Worm (Caenorhabditis elegans): Measurements from ENCODE around the gene T05A8.11.

The T05A8.11 gene

DNA sequence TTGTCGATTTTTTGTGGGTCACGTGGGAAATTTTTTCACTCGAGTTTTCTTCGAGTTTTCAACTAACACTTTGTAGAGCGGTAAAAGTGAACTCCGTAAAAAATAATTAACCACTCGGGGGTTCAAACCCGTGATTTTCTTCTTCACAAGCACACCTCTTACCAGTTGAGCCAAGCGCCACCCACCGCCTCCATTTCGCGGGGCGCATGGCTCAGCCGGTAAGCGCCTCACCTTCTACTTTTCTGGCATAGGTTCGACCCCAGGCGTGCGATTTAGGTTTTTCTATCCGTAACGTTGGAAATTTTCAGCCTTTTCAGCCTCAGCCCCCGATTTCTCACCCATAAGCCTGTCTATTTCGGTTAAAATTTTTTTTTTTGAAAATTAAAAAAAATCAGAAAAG, 3.5 kb downstream of the T05A8.11 start:
- TF ChIP-seq hmbx-1 (tag; optimal IDR thresholded peaks at IDR 0.05) (no peak), tbx-11 (GFP tag; IDR thresholded peaks at IDR 0.05) (no peak), tbx-37 (GFP tag; conservative IDR thresholded peaks at IDR 0.05) (no peak), scrt-1 (GFP tag; IDR thresholded peaks at IDR 0.05) (no peak), B0310.2 (tag; optimal IDR thresholded peaks at IDR 0.05) (no peak)

DNA sequence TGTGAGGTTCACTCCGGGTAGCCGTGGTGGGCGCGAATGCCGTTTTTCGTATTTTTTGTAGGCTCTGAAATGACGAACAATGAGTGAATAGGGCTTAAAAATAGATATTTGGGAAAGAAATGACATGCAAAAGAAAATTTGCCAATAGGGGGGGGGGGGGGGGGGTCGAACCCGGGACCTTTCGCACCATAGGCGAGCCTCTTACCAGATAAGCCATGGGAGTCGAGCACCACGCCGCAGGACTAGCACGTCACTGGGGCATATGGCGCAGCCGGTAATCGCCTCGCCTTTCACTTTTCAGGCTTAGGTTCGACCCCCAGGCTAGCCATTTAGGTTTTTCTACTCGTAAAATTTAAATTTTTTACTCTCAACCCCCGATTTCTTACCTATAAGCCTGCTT, 6.2 kb downstream of the T05A8.11 start:
- TF ChIP-seq tbx-37 (GFP tag; conservative IDR thresholded peaks at IDR 0.05) (no peak), ets-7 (tag; optimal IDR thresholded peaks at IDR 0.05) (no peak), tra-4 (tag; optimal IDR thresholded peaks at IDR 0.05) (no peak), F13C5.2 (tag; optimal IDR thresholded peaks at IDR 0.05) (no peak), aly-1 (tag; optimal IDR thresholded peaks at IDR 0.05) (no peak), hmg-4 (GFP tag; optimal IDR thresholded peaks at IDR 0.05) (no peak), B0310.2 (tag; optimal IDR thresholded peaks at IDR 0.05) (no peak), ceh-36 (tag; optimal IDR thresholded peaks at IDR 0.05) (no peak), hnd-1 (tag; optimal IDR thresholded peaks at IDR 0.05) (no peak), tbx-11 (GFP tag; IDR thresholded peaks at IDR 0.05) (no peak), sea-1 (GFP tag; conservative IDR thresholded peaks at IDR 0.05) (no peak), pes-1 (GFP tag; IDR thresholded peaks at IDR 0.05) (no peak), ceh-13 (GFP tag; optimal IDR thresholded peaks at IDR 0.05) (no peak)

DNA sequence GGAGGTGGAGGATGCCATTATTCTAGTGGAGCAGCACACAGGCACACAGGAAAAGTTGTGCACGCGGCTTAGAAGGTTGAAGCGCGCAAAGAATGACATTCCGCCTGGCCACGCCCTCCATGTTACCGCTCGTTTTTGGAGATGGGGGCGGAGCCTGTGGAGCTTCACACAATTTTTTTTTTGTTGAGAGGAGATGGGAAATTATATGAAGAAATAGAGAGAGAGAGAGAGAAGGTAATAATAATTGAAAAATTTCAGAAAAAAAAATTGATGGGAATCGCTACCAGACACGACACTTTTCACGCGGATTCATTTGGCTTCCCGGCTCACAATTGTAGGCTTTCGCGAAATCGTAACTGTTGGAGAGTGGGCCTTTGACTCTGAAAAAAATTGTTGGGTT, 8.1 kb downstream of the T05A8.11 start, which contains the start of gene T05A8.3:
Gene T05A8.3, minus strand, starts transcription at position 101 of the 400 bp plus-strand sequence.
- TF ChIP-seq tbx-11 (GFP tag; IDR thresholded peaks at IDR 0.05) (no peak), ama-1 (optimal IDR thresholded peaks at IDR 0.05) (no peak), aly-1 (tag; optimal IDR thresholded peaks at IDR 0.05) (no peak), F13C5.2 (tag; optimal IDR thresholded peaks at IDR 0.05) (no peak), hmg-4 (GFP tag; optimal IDR thresholded peaks at IDR 0.05) (no peak)

- TF ChIP-seq ceh-36 (tag; optimal IDR thresholded peaks at IDR 0.05) (no peak), sea-1 (GFP tag; conservative IDR thresholded peaks at IDR 0.05) (no peak), hmbx-1 (tag; optimal IDR thresholded peaks at IDR 0.05) (no peak), tra-4 (tag; optimal IDR thresholded peaks at IDR 0.05) (no peak), ama-1 (optimal IDR thresholded peaks at IDR 0.05) (no peak), scrt-1 (GFP tag; IDR thresholded peaks at IDR 0.05) (no peak), hnd-1 (tag; optimal IDR thresholded peaks at IDR 0.05) (no peak), tbx-37 (GFP tag; conservative IDR thresholded peaks at IDR 0.05) (no peak), flt-1 (GFP tag; IDR thresholded peaks at IDR 0.05) (no peak), F13C5.2 (tag; optimal IDR thresholded peaks at IDR 0.05) (no peak), pes-1 (GFP tag; IDR thresholded peaks at IDR 0.05) (no peak), aly-1 (tag; optimal IDR thresholded peaks at IDR 0.05) (no peak), hmg-4 (GFP tag; optimal IDR thresholded peaks at IDR 0.05) (no peak)
Measured at ce11 chrII:2710919-2711318, 14.5 kb downstream of the T05A8.11 start, which contains the start of gene T05A8.2. T05A8.2 (minus strand) TSS chrII:2711019.

DNA sequence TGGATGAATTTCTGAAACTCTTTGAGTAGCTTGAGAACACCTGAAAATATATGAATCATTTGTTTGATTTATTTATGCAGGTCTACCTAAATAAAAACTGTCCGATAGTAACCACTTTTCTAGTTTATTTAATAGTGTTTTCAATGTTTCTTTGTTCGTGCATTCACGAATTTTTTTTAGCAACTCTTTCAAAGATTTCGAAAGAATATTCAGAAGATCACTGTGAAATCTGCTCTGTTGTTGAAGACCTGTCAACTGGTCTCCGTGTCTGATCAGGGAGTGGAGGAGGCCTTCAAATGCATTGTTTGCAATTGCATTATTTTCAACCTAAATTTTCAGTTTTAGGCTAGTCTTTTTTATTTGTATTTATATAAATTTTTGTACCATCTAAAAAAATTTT, 15.5 kb downstream of the T05A8.11 start, which contains the start of gene T05A8.1:
Gene T05A8.1, minus strand, starts transcription at position 101 of the 400 bp plus-strand sequence.
- TF ChIP-seq tra-4 (tag; optimal IDR thresholded peaks at IDR 0.05) (no peak), ets-7 (tag; optimal IDR thresholded peaks at IDR 0.05) (no peak), hmg-4 (GFP tag; optimal IDR thresholded peaks at IDR 0.05) (no peak), tbx-37 (GFP tag; conservative IDR thresholded peaks at IDR 0.05) (no peak), ceh-13 (GFP tag; optimal IDR thresholded peaks at IDR 0.05) (no peak), F13C5.2 (tag; optimal IDR thresholded peaks at IDR 0.05) (no peak), sea-1 (GFP tag; conservative IDR thresholded peaks at IDR 0.05) (no peak), ceh-36 (tag; optimal IDR thresholded peaks at IDR 0.05) (no peak), ama-1 (optimal IDR thresholded peaks at IDR 0.05) (no peak), pes-1 (GFP tag; IDR thresholded peaks at IDR 0.05) (no peak)

DNA sequence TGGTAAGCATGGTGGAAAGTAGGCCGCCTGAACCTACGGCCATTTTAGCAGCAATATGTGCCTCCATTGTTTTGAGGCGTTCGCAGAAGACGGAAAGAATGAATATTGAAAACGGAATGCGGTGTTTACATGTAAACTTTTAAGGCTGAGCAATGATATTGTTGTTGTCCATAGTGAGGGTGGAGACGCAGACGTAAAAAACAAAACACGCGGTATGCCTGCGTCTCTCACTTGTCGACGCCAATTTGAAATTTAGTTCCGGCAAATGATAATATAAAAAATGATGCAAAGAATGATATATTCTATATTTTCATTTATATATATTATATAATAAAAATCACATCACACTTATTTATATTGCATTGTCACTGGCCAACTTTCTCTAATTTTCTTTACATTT, 17.6 kb downstream of the T05A8.11 start, which contains the start of gene Y47G7B.2:
Gene Y47G7B.2, minus strand, starts transcription at position 143 of the 400 bp plus-strand sequence.
- TF ChIP-seq flt-1 (GFP tag; IDR thresholded peaks at IDR 0.05) (no peak), hnd-1 (tag; optimal IDR thresholded peaks at IDR 0.05) (no peak), sea-1 (GFP tag; conservative IDR thresholded peaks at IDR 0.05) (no peak), tbx-11 (GFP tag; IDR thresholded peaks at IDR 0.05) (no peak), F13C5.2 (tag; optimal IDR thresholded peaks at IDR 0.05) (no peak), pes-1 (GFP tag; IDR thresholded peaks at IDR 0.05) (no peak), ets-7 (tag; optimal IDR thresholded peaks at IDR 0.05) (no peak), ceh-13 (GFP tag; optimal IDR thresholded peaks at IDR 0.05) (no peak), aly-1 (tag; optimal IDR thresholded peaks at IDR 0.05) (no peak), B0310.2 (tag; optimal IDR thresholded peaks at IDR 0.05) (no peak), ama-1 (optimal IDR thresholded peaks at IDR 0.05) (no peak), ceh-36 (tag; optimal IDR thresholded peaks at IDR 0.05) (no peak), tra-4 (tag; optimal IDR thresholded peaks at IDR 0.05) (no peak), scrt-1 (GFP tag; IDR thresholded peaks at IDR 0.05) (no peak), hmg-4 (GFP tag; optimal IDR thresholded peaks at IDR 0.05) (no peak)

DNA sequence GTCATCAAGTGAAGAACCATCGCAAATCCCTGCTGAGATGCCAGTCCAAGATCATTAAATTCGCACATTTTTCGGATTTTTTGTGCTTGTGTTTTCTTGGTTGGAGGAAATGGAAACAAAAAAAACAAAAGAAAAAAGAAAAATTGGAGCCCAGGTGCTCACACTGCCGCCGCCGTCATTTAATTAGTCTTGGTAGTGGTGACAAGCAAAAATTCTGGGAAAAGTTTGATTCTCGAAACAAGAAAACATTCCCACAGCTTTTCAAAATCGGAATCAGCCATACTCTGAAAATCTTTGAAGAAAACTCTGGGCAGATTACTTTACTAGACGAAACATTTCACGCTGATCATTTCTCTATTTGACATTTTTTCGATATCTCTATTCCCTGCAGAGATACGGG, 20.3 kb downstream of the T05A8.11 start, which contains the start of gene srh-128:
Gene srh-128, minus strand, starts transcription at position 101 of the 400 bp plus-strand sequence.
- no peak for TF ChIP-seq hnd-1 (tag; optimal IDR thresholded peaks at IDR 0.05)
- no peak for TF ChIP-seq hmbx-1 (tag; optimal IDR thresholded peaks at IDR 0.05)
- TF ChIP-seq ama-1 (optimal IDR thresholded peaks at IDR 0.05): no peak
- TF ChIP-seq tbx-11 (GFP tag; IDR thresholded peaks at IDR 0.05): no peak
- TF ChIP-seq aly-1 (tag; optimal IDR thresholded peaks at IDR 0.05): no peak
- no peak for TF ChIP-seq pes-1 (GFP tag; IDR thresholded peaks at IDR 0.05)
- no peak for TF ChIP-seq scrt-1 (GFP tag; IDR thresholded peaks at IDR 0.05)
- no peak for TF ChIP-seq tbx-37 (GFP tag; conservative IDR thresholded peaks at IDR 0.05)
- TF ChIP-seq B0310.2 (tag; optimal IDR thresholded peaks at IDR 0.05): no peak
- TF ChIP-seq ceh-36 (tag; optimal IDR thresholded peaks at IDR 0.05): no peak
- TF ChIP-seq tra-4 (tag; optimal IDR thresholded peaks at IDR 0.05): no peak
- no peak for TF ChIP-seq sea-1 (GFP tag; conservative IDR thresholded peaks at IDR 0.05)
- TF ChIP-seq flt-1 (GFP tag; IDR thresholded peaks at IDR 0.05): no peak
- TF ChIP-seq ets-7 (tag; optimal IDR thresholded peaks at IDR 0.05): no peak
- no peak for TF ChIP-seq hmg-4 (GFP tag; optimal IDR thresholded peaks at IDR 0.05)
- no peak for TF ChIP-seq F13C5.2 (tag; optimal IDR thresholded peaks at IDR 0.05)
- TF ChIP-seq ceh-13 (GFP tag; optimal IDR thresholded peaks at IDR 0.05): no peak

Data from whole organism, early embryonic.